Fruit fly (Drosophila melanogaster) whole organism, wandering third instar larva: Measurements from ENCODE around the gene PCID2.
"Not testable (repeated sequence)": the region's sequence is repeated elsewhere in the genome, so short reads cannot be mapped to it uniquely, and the experiment has no call there.

Experiments used
- Hr83 ChIP-seq: fragments of 200-300 bp; sonication (Bioruptor generic); optimal IDR thresholded peaks from 2 replicates; lab custom pipeline; 2016; ENCODE audit warnings: missing biosample characterization, mild to moderate bottlenecking, missing genetic modification characterization, moderate library complexity; ENCODE audit not compliant: poor library complexity, severe bottlenecking
- Jra ChIP-seq: sonication (Bioruptor generic); optimal IDR thresholded peaks from 2 replicates; lab custom pipeline; 2016; ENCODE audit warnings: missing biosample characterization, missing genetic modification characterization
- Myc ChIP-seq: fragments of >200 bp; optimal IDR thresholded peaks from 2 replicates; lab custom pipeline; 2017
- br ChIP-seq: fragments of 200-800 bp; sonication (Bioruptor generic); optimal IDR thresholded peaks from 2 replicates; lab custom pipeline; 2016; ENCODE audit warnings: missing biosample characterization, missing genetic modification characterization
- brk ChIP-seq: fragments of 200-800 bp; sonication (Bioruptor generic); optimal IDR thresholded peaks from 2 replicates; lab custom pipeline; 2016; ENCODE audit warnings: missing biosample characterization, mild to moderate bottlenecking, missing genetic modification characterization
- h ChIP-seq: fragments of 200-800 bp; sonication (Bioruptor generic); optimal IDR thresholded peaks from 3 replicates; lab custom pipeline; 2016; ENCODE audit warnings: missing biosample characterization, mild to moderate bottlenecking, missing genetic modification characterization
- jim ChIP-seq: fragments of 175-275, 200-325 bp; sonication (Bioruptor generic); optimal IDR thresholded peaks from 2 replicates; lab custom pipeline; 2016; ENCODE audit warnings: missing biosample characterization, mild to moderate bottlenecking, missing genetic modification characterization

DNA sequence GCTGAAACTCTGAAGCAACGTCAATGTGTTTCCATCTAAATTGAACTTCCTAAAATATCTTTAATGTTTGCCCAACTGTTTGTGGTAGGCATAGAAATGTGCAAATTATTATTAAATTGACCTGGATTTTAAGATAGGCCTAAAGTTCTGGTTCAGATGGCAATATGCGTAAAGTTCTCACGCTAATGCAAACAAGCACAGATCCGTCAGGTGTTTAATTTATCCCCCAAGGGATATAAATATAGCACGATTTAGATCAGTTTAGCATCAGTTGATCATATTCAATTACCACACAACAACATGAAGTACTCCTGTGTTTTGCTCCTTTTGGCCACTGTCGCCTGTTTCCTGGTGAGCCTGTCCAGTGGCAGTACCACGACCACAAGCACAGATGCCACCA, 36.8 kb upstream of the PCID2 start, which contains the start of gene CG7377:
- not testable (repeated sequence) for TF ChIP-seq Jra (GFP tag; lab: Kevin White, UChicago); Hr83; brk (GFP tag; lab: Kevin White, UChicago); br (GFP tag; lab: Kevin White, UChicago); h (GFP tag; lab: Kevin White, UChicago); Myc (lab: Kevin White, UChicago); jim (GFP tag; lab: Kevin White, UChicago)
